Worm (Caenorhabditis elegans): Measurements from ENCODE around the gene F15D4.4.

F15D4.4 gene

ce11 chrII:13198845-13199244 lies 44.1 kb downstream of the F15D4.4 start:
- TF ChIP-seq ceh-31 (tag; optimal IDR thresholded peaks at IDR 0.05) (peak; percentile 35), ceh-18 (tag; optimal IDR thresholded peaks at IDR 0.05) (no peak), tbx-2 (tag; optimal IDR thresholded peaks at IDR 0.05) (peak; percentile 40)

ce11 chrII:13196689-13197280 lies 46.1 kb downstream of the F15D4.4 start:
- TF ChIP-seq ahr-1 (tag; optimal IDR thresholded peaks at IDR 0.05) (no peak), tbx-2 (tag; optimal IDR thresholded peaks at IDR 0.05) (no peak), unc-3 (GFP tag; conservative IDR thresholded peaks at IDR 0.05) (no peak), unc-3 (tag; optimal IDR thresholded peaks at IDR 0.05) (no peak), unc-55 (GFP tag; optimal IDR thresholded peaks at IDR 0.05) (no peak), ceh-9 (tag; optimal IDR thresholded peaks at IDR 0.05) (no peak), nhr-232 (tag; optimal IDR thresholded peaks at IDR 0.05) (no peak), fax-1 (tag; optimal IDR thresholded peaks at IDR 0.05) (no peak), ceh-19 (GFP tag; optimal IDR thresholded peaks at IDR 0.05) (no peak), elt-4 (tag; optimal IDR thresholded peaks at IDR 0.05) (no peak), pat-9 (tag; optimal IDR thresholded peaks at IDR 0.05) (no peak), T23F11.4 (GFP tag; optimal IDR thresholded peaks at IDR 0.05) (no peak), che-1 (tag; optimal IDR thresholded peaks at IDR 0.05) (no peak), ceh-31 (tag; optimal IDR thresholded peaks at IDR 0.05) (no peak), ceh-34 (tag; optimal IDR thresholded peaks at IDR 0.05) (no peak)

ce11 chrII:13195706-13196417 lies 47.1 kb downstream of the F15D4.4 start:
- TF ChIP-seq ceh-22 (tag; optimal IDR thresholded peaks at IDR 0.05) (no peak), pat-9 (tag; optimal IDR thresholded peaks at IDR 0.05) (no peak), pros-1 (tag; optimal IDR thresholded peaks at IDR 0.05) (no peak), sox-4 (tag; optimal IDR thresholded peaks at IDR 0.05) (no peak), ceh-48 (tag; optimal IDR thresholded peaks at IDR 0.05) (no peak), sox-2 (GFP tag; IDR thresholded peaks at IDR 0.05) (no peak), fax-1 (tag; optimal IDR thresholded peaks at IDR 0.05) (no peak), unc-55 (GFP tag; optimal IDR thresholded peaks at IDR 0.05) (no peak), mec-3 (tag; optimal IDR thresholded peaks at IDR 0.05; ENCODE audit: borderline replicate concordance) (no peak), Y22D7AL.16 (tag; optimal IDR thresholded peaks at IDR 0.05) (no peak)

- TF ChIP-seq ceh-34 (tag; optimal IDR thresholded peaks at IDR 0.05) (peak; percentile 18), unc-55 (GFP tag; optimal IDR thresholded peaks at IDR 0.05) (peak; percentile 49), dve-1 (tag; optimal IDR thresholded peaks at IDR 0.05) (peak; percentile 62), K02D7.2 (tag; optimal IDR thresholded peaks at IDR 0.05) (no peak), dmd-4 (tag; optimal IDR thresholded peaks at IDR 0.05; ENCODE audit: borderline replicate concordance) (peak; percentile 36), tbx-2 (tag; optimal IDR thresholded peaks at IDR 0.05) (peak; percentile 68), ceh-31 (tag; optimal IDR thresholded peaks at IDR 0.05) (peak; percentile 52), ceh-14 (tag; optimal IDR thresholded peaks at IDR 0.05) (peak; percentile 31), rnt-1 (tag; optimal IDR thresholded peaks at IDR 0.05) (peak; percentile 29), ceh-18 (tag; optimal IDR thresholded peaks at IDR 0.05) (peak; percentile 42), pat-9 (tag; optimal IDR thresholded peaks at IDR 0.05) (no peak), nfya-1 (tag; optimal IDR thresholded peaks at IDR 0.05) (peak; percentile 69), ref-2 (tag; optimal IDR thresholded peaks at IDR 0.05) (no peak), unc-42 (tag; optimal IDR thresholded peaks at IDR 0.05) (peak; percentile 61)
Measured at ce11 chrII:13195163-13195562, 47.8 kb downstream of the F15D4.4 start, which contains the start of gene lec-1. lec-1 (plus strand) TSS chrII:13195549.

ce11 chrII:13193563-13194103 lies 49.3 kb downstream of the F15D4.4 start:
- TF ChIP-seq rnt-1 (tag; optimal IDR thresholded peaks at IDR 0.05) (no peak), sdc-2 (tag; optimal IDR thresholded peaks at IDR 0.05) (no peak), hlh-8 (tag; optimal IDR thresholded peaks at IDR 0.05) (peak; percentile 57), pat-9 (tag; optimal IDR thresholded peaks at IDR 0.05) (no peak), ceh-19 (GFP tag; optimal IDR thresholded peaks at IDR 0.05) (peak; percentile 10), C08G9.2 (tag; optimal IDR thresholded peaks at IDR 0.05) (no peak), pqm-1 (tag; optimal IDR thresholded peaks at IDR 0.05) (no peak), ceh-22 (tag; optimal IDR thresholded peaks at IDR 0.05) (no peak)

Data from whole organism, late embryonic.